Worm (Caenorhabditis elegans): ENCODE results near the gene mig-39.

The mig-39 gene

ce11 chrIII:8457605-8458004 lies 9.2 kb upstream of the mig-39 start:
- TF ChIP-seq peb-1 (tag; optimal IDR thresholded peaks at IDR 0.05), result no peak
- TF ChIP-seq unc-55 (GFP tag; optimal IDR thresholded peaks at IDR 0.05), result no peak
- TF ChIP-seq nhr-23 (tag; optimal IDR thresholded peaks at IDR 0.05), result no peak
- no peak for TF ChIP-seq F13H6.1 (tag; optimal IDR thresholded peaks at IDR 0.05)
- TF ChIP-seq sem-4 (tag; optimal IDR thresholded peaks at IDR 0.05), result no peak
- no peak for TF ChIP-seq ama-1 (optimal IDR thresholded peaks at IDR 0.05)

ce11 chrIII:8461410-8461809 lies 5.4 kb upstream of the mig-39 start:
- TF ChIP-seq crh-2 (tag; optimal IDR thresholded peaks at IDR 0.05), result no peak
- peak in 1 of 2 experiments; percentile 88 for TF ChIP-seq lsy-2 (tag; optimal IDR thresholded peaks at IDR 0.05)

- no peak for TF ChIP-seq Y55F3AM.14 (GFP tag; optimal IDR thresholded peaks at IDR 0.05)
- TF ChIP-seq gmeb-1 (tag; optimal IDR thresholded peaks at IDR 0.05), result no peak
- TF ChIP-seq mab-5 (tag; optimal IDR thresholded peaks at IDR 0.05), result no peak
- no peak for TF ChIP-seq R02D3.7 (tag; optimal IDR thresholded peaks at IDR 0.05)
- no peak for TF ChIP-seq ama-1 (optimal IDR thresholded peaks at IDR 0.05)
- TF ChIP-seq blmp-1 (tag; optimal IDR thresholded peaks at IDR 0.05; ENCODE audit: insufficient read depth), result no peak
- no peak for TF ChIP-seq nhr-23 (tag; optimal IDR thresholded peaks at IDR 0.05)
- TF ChIP-seq mbf-1 (tag; optimal IDR thresholded peaks at IDR 0.05), result no peak
- TF ChIP-seq elt-1 (tag; optimal IDR thresholded peaks at IDR 0.05), result no peak
- no peak for TF ChIP-seq unc-62 (GFP tag; optimal IDR thresholded peaks at IDR 0.05)
- TF ChIP-seq sma-9 (GFP tag; optimal IDR thresholded peaks at IDR 0.05), result no peak
- no peak for TF ChIP-seq sma-9 (tag; optimal IDR thresholded peaks at IDR 0.05)
- TF ChIP-seq unc-55 (GFP tag; optimal IDR thresholded peaks at IDR 0.05), result no peak
- TF ChIP-seq skn-1 (tag; optimal IDR thresholded peaks at IDR 0.05), result no peak
- no peak for TF ChIP-seq lin-13 (GFP tag; optimal IDR thresholded peaks at IDR 0.05)
- TF ChIP-seq snpc-4 (tag; optimal IDR thresholded peaks at IDR 0.05), result no peak
- TF ChIP-seq ztf-11 (tag; optimal IDR thresholded peaks at IDR 0.05), result no peak
- no peak for TF ChIP-seq ztf-1 (GFP tag; conservative IDR thresholded peaks at IDR 0.05)
These were observed 685 bp downstream of the mig-39 start for ce11 chrIII:8467520-8467919.

ce11 chrIII:8473292-8473691 lies 6.5 kb downstream of the mig-39 start:
- TF ChIP-seq alr-1 (tag; optimal IDR thresholded peaks at IDR 0.05) (no peak), sma-9 (GFP tag; optimal IDR thresholded peaks at IDR 0.05) (no peak), sma-9 (tag; optimal IDR thresholded peaks at IDR 0.05) (no peak), nhr-77 (tag; optimal IDR thresholded peaks at IDR 0.05) (no peak), ceh-16 (tag; optimal IDR thresholded peaks at IDR 0.05) (no peak), lsy-2 (tag; optimal IDR thresholded peaks at IDR 0.05) (no peak), ztf-4 (tag; optimal IDR thresholded peaks at IDR 0.05) (no peak), F13H6.1 (tag; optimal IDR thresholded peaks at IDR 0.05) (no peak), zag-1 (tag; optimal IDR thresholded peaks at IDR 0.05) (no peak), unc-62 (GFP tag; optimal IDR thresholded peaks at IDR 0.05) (no peak)

- TF ChIP-seq nhr-21 (tag; optimal IDR thresholded peaks at IDR 0.05) (no peak), sma-3 (GFP tag; optimal IDR thresholded peaks at IDR 0.05) (no peak), snpc-4 (tag; optimal IDR thresholded peaks at IDR 0.05) (no peak), mdl-1 (tag; optimal IDR thresholded peaks at IDR 0.05) (no peak), sma-9 (GFP tag; optimal IDR thresholded peaks at IDR 0.05) (peak; percentile 9), sma-9 (tag; optimal IDR thresholded peaks at IDR 0.05) (no peak), fos-1 (tag; optimal IDR thresholded peaks at IDR 0.05) (peak; percentile 63)
These were observed 12.6 kb downstream of the mig-39 start for ce11 chrIII:8479322-8479864.

- TF ChIP-seq gmeb-1 (tag; optimal IDR thresholded peaks at IDR 0.05) (no peak), mbf-1 (tag; optimal IDR thresholded peaks at IDR 0.05) (no peak), fos-1 (tag; optimal IDR thresholded peaks at IDR 0.05) (no peak), ztf-4 (tag; optimal IDR thresholded peaks at IDR 0.05) (no peak), nhr-25 (tag; optimal IDR thresholded peaks at IDR 0.05) (no peak), lin-11 (tag; optimal IDR thresholded peaks at IDR 0.05) (no peak), sma-9 (GFP tag; optimal IDR thresholded peaks at IDR 0.05) (no peak), sma-9 (tag; optimal IDR thresholded peaks at IDR 0.05) (no peak), nhr-11 (tag; optimal IDR thresholded peaks at IDR 0.05) (no peak), mdl-1 (tag; optimal IDR thresholded peaks at IDR 0.05) (no peak), crh-2 (tag; optimal IDR thresholded peaks at IDR 0.05) (no peak), ztf-11 (tag; optimal IDR thresholded peaks at IDR 0.05) (no peak), nhr-10 (tag; optimal IDR thresholded peaks at IDR 0.05) (no peak), unc-62 (GFP tag; optimal IDR thresholded peaks at IDR 0.05) (no peak), snpc-4 (tag; optimal IDR thresholded peaks at IDR 0.05) (no peak), ceh-82 (tag; optimal IDR thresholded peaks at IDR 0.05) (no peak), aly-2 (tag; optimal IDR thresholded peaks at IDR 0.05) (no peak), dmd-4 (tag; optimal IDR thresholded peaks at IDR 0.05) (no peak), elt-3 (tag; optimal IDR thresholded peaks at IDR 0.05) (no peak), ZK546.5 (tag; optimal IDR thresholded peaks at IDR 0.05) (no peak), nhr-6 (tag; optimal IDR thresholded peaks at IDR 0.05) (no peak)
These were observed 13.5 kb downstream of the mig-39 start, which contains the start of gene F42H10.6 for ce11 chrIII:8480355-8480754. Gene F42H10.6 (minus strand): TSS chrIII:8480455.

Data from whole organism, L2 larva.